Worm (Caenorhabditis elegans) whole organism, L3 larva: ENCODE data around the gene srd-44.

Experiments used
- R02D3.7 ChIP-seq: fragments of 150-350 bp; optimal IDR thresholded peaks from 2 replicates; lab custom pipeline; 2014; ENCODE audit warnings: missing biosample characterization, missing genetic modification characterization
- ceh-82 ChIP-seq: fragments of 150-350 bp; optimal IDR thresholded peaks from 2 replicates; lab custom pipeline; 2014; ENCODE audit warnings: missing biosample characterization, missing genetic modification characterization
- egl-27 ChIP-seq: sonication (generic microtip); optimal IDR thresholded peaks from 4 replicates; lab custom pipeline; 2017; ENCODE audit warnings: missing biosample characterization, missing genetic modification reagents, missing genetic modification characterization
- lin-39 ChIP-seq: fragments of 150-350 bp; optimal IDR thresholded peaks from 2 replicates; lab custom pipeline; 2018; ENCODE audit warnings: missing biosample characterization, missing genetic modification reagents, missing genetic modification characterization
- nhr-23 ChIP-seq: fragments of 150-350 bp; optimal IDR thresholded peaks from 2 replicates; lab custom pipeline; 2014; ENCODE audit warnings: missing biosample characterization, missing genetic modification reagents, missing genetic modification characterization
- nhr-25 ChIP-seq: sonication (generic microtip); optimal IDR thresholded peaks from 2 replicates; lab custom pipeline; 2017; ENCODE audit warnings: missing biosample characterization, missing genetic modification characterization
- nhr-28 ChIP-seq: fragments of 150-350 bp; optimal IDR thresholded peaks from 2 replicates; lab custom pipeline; 2014; ENCODE audit warnings: missing biosample characterization, missing genetic modification characterization
- pha-4 ChIP-seq: fragments of 150-350 bp; optimal IDR thresholded peaks from 2 replicates; lab custom pipeline; 2014; ENCODE audit warnings: missing biosample characterization, missing genetic modification reagents, missing genetic modification characterization
- sea-2 ChIP-seq: fragments of 150-350 bp; sonication (generic microtip); optimal IDR thresholded peaks from 4 replicates; lab custom pipeline; 2014; ENCODE audit warnings: missing biosample characterization, missing genetic modification reagents, missing genetic modification characterization
- skn-1 ChIP-seq: fragments of 150-350 bp; optimal IDR thresholded peaks from 2 replicates; lab custom pipeline; 2014; ENCODE audit warnings: missing biosample characterization, missing genetic modification characterization
- tbx-2 ChIP-seq: sonication (generic microtip); optimal IDR thresholded peaks from 2 replicates; lab custom pipeline; 2016; ENCODE audit warnings: mild to moderate bottlenecking, missing genetic modification characterization, missing compliant biosample characterization
- unc-62 ChIP-seq: fragments of 150-350 bp; sonication (generic microtip); optimal IDR thresholded peaks from 4 replicates; lab custom pipeline; 2014; ENCODE audit warnings: missing biosample characterization, missing genetic modification reagents, missing genetic modification characterization
- zag-1 ChIP-seq: fragments of 150-350 bp; optimal IDR thresholded peaks from 2 replicates; lab custom pipeline; 2014; ENCODE audit warnings: missing biosample characterization, missing genetic modification characterization

DNA sequence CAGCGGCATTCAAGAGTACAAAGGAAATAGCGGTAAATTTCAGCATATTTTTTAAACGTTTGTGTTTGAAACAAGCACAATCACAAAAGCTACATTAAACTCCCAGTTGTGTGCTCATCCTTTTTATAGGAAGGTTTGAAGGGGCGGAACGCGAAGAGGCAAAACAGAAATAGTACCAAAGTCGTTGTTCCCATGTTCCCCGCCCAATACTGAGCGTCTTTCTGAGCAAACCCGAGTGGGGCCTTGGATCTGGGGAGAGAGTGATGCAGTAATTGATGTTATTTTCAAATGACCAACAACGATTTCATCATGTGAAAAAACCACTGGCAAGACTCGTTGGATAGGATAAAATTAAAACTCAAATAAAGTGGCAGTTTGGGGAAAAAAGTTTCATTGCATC lies 3.1 kb downstream of the srd-44 start, which contains the start of gene zig-2:
- no peak for TF ChIP-seq pha-4 (tag; lab: Kevin White, UChicago)
- TF ChIP-seq unc-62 (GFP tag; lab: Kevin White, UChicago), result no peak
- TF ChIP-seq R02D3.7 (tag; lab: Kevin White, UChicago), result no peak
- no peak for TF ChIP-seq nhr-25
- TF ChIP-seq skn-1 (tag; lab: Kevin White, UChicago), result no peak
- TF ChIP-seq sea-2 (GFP tag; lab: Kevin White, UChicago), result no peak
- no peak for TF ChIP-seq egl-27 (tag; lab: Kevin White, UChicago)
- TF ChIP-seq lin-39, result no peak
- no peak for TF ChIP-seq zag-1 (tag; lab: Kevin White, UChicago)
- TF ChIP-seq nhr-23 (tag; lab: Kevin White, UChicago), result no peak
- TF ChIP-seq tbx-2 (tag; lab: Kevin White, UChicago), result no peak
- TF ChIP-seq nhr-28 (tag; lab: Kevin White, UChicago), result no peak
- TF ChIP-seq ceh-82 (tag; lab: Kevin White, UChicago), result no peak
